Worm (Caenorhabditis elegans) whole organism, midembryonic: ENCODE data around the gene srh-239.

Experiments
- T22C8.4 ChIP-seq: fragments of 200-800 bp; sonication (Bioruptor generic); IDR thresholded peaks from 2 replicates; pipeline ENCODE4 v1.3.6; 2022; ENCODE audit warnings: missing genetic modification characterization, missing compliant biosample characterization
- cog-1 ChIP-seq: sonication (generic microtip); optimal IDR thresholded peaks from 2 replicates; lab custom pipeline; 2016; ENCODE audit warnings: missing genetic modification characterization, missing compliant biosample characterization
- flt-1 ChIP-seq: fragments of 200-800 bp; sonication (Bioruptor generic); IDR thresholded peaks from 2 replicates; pipeline ENCODE4 v1.3.6; 2022; ENCODE audit warnings: missing genetic modification characterization, missing compliant biosample characterization
- klf-2 ChIP-seq: fragments of 200-800 bp; sonication (Bioruptor generic); conservative IDR thresholded peaks from 2 replicates; pipeline ENCODE4 v1.3.6; 2022; ENCODE audit warnings: missing genetic modification reagents, missing genetic modification characterization, missing compliant biosample characterization
- ref-1 ChIP-seq: fragments of 200-800 bp; sonication (Bioruptor generic); conservative IDR thresholded peaks from 2 replicates; pipeline ENCODE4 v1.3.6; 2022; ENCODE audit warnings: missing genetic modification reagents, missing genetic modification characterization, missing compliant biosample characterization
- tab-1 ChIP-seq: fragments of 200-800 bp; sonication (Bioruptor generic); IDR thresholded peaks from 2 replicates; pipeline ENCODE4 v1.3.6; 2022; ENCODE audit warnings: missing genetic modification characterization, missing compliant biosample characterization
- ztf-23 ChIP-seq: fragments of 200-800 bp; sonication (Bioruptor generic); IDR thresholded peaks from 2 replicates; pipeline ENCODE4 v1.3.6; 2022; ENCODE audit warnings: missing genetic modification reagents, missing genetic modification characterization, missing compliant biosample characterization
- ztf-29 ChIP-seq: fragments of 200-800 bp; sonication (Bioruptor generic); IDR thresholded peaks from 2 replicates; pipeline ENCODE4 v1.3.6; 2022; ENCODE audit warnings: missing genetic modification reagents, missing genetic modification characterization, missing compliant biosample characterization

ce11 chrV:15417822-15418221 is 27.7 kb upstream of the srh-239 start, which contains the start of gene T06E6.10:
- TF ChIP-seq tab-1 (GFP tag; lab: Robert Waterston, UW) (no peak), ztf-23 (GFP tag; lab: Robert Waterston, UW) (no peak), flt-1 (no peak), ref-1 (GFP tag; lab: Robert Waterston, UW) (no peak), cog-1 (no peak), klf-2 (no peak), ztf-29 (no peak), T22C8.4 (GFP tag; lab: Robert Waterston, UW) (no peak)
